Worm (Caenorhabditis elegans) whole organism, midembryonic: ENCODE data around the gene T28D6.3.

Experiments
- T22C8.4 ChIP-seq: fragments of 200-800 bp; sonication (Bioruptor generic); IDR thresholded peaks from 2 replicates; pipeline ENCODE4 v1.3.6; 2022; ENCODE audit warnings: missing genetic modification characterization, missing compliant biosample characterization
- ztf-29 ChIP-seq: fragments of 200-800 bp; sonication (Bioruptor generic); IDR thresholded peaks from 2 replicates; pipeline ENCODE4 v1.3.6; 2022; ENCODE audit warnings: missing genetic modification reagents, missing genetic modification characterization, missing compliant biosample characterization

DNA sequence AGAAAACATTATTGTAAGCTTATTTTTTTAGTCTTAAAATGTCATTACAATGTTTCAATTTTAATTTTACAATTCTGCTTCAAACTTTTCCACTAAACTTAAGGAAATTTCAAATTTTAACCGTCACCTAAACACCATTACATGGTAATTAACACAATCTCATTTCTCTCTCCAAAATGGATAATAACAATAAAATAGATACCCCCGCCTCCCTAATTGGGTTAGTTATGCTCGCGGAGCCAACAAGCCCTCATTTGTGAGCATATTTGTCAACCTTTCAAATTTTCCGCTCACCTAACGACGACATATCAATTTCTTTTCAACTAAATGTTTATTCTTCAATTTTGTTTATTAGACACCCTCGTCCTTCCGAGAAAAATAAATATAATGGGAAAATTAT lies 8.3 kb upstream of the T28D6.3 start:
- TF ChIP-seq ztf-29 (GFP tag; lab: Robert Waterston, UW) (no peak), T22C8.4 (GFP tag; lab: Robert Waterston, UW) (no peak)
